Worm (Caenorhabditis elegans): ENCODE data around the gene scl-9.

ce11 chrIV:13077694-13078093, 30.7 kb downstream of the scl-9 start:
- TF ChIP-seq ets-7 (tag; optimal IDR thresholded peaks at IDR 0.05) (no peak), tbx-11 (GFP tag; IDR thresholded peaks at IDR 0.05) (no peak), ama-1 (optimal IDR thresholded peaks at IDR 0.05) (no peak), tbx-37 (GFP tag; conservative IDR thresholded peaks at IDR 0.05) (no peak), hnd-1 (tag; optimal IDR thresholded peaks at IDR 0.05) (no peak)

All from whole organism, early embryonic.